Fruit fly (Drosophila melanogaster) whole organism, embryonic: ENCODE measurements around the gene CG10863.

Experiments used
- Ada2b ChIP-seq: fragments of 200-800 bp; sonication (Bioruptor generic); IDR thresholded peaks from 2 replicates; pipeline ENCODE4 v1.3.6; 2022; ENCODE audit warnings: missing biosample characterization, missing genetic modification characterization
- B-H1 ChIP-seq: fragments of 200-800 bp; sonication (Bioruptor generic); IDR thresholded peaks from 3 replicates; pipeline ENCODE4 v1.3.6; 2022; ENCODE audit warnings: missing biosample characterization, missing genetic modification characterization
- Blimp-1 ChIP-seq: fragments of 200-800 bp; sonication (Bioruptor generic); optimal IDR thresholded peaks from 3 replicates; lab custom pipeline; 2018; ENCODE audit warnings: missing biosample characterization, missing genetic modification characterization, mild to moderate bottlenecking, moderate library complexity, missing genetic modification reagents
- CG10209 ChIP-seq: fragments of 200-800 bp; sonication (Bioruptor generic); optimal IDR thresholded peaks from 3 replicates; lab custom pipeline; 2017; ENCODE audit warnings: missing biosample characterization, mild to moderate bottlenecking, missing genetic modification characterization, missing genetic modification reagents
- CG10267 ChIP-seq: fragments of 200-800 bp; sonication (Bioruptor generic); optimal IDR thresholded peaks from 2 replicates; lab custom pipeline; 2018; ENCODE audit warnings: missing biosample characterization, mild to moderate bottlenecking, missing genetic modification characterization, moderate library complexity
- CG10654 ChIP-seq: fragments of 200-800 bp; sonication (Bioruptor generic); optimal IDR thresholded peaks from 2 replicates; lab custom pipeline; 2016; ENCODE audit warnings: missing biosample characterization, missing genetic modification characterization
- CG12659 ChIP-seq: fragments of 200-800 bp; sonication (Bioruptor generic); optimal IDR thresholded peaks from 3 replicates; lab custom pipeline; 2017; ENCODE audit warnings: mild to moderate bottlenecking, missing biosample characterization, missing genetic modification reagents, missing genetic modification characterization
- CG13624 ChIP-seq: fragments of 200-800 bp; sonication (Bioruptor generic); optimal IDR thresholded peaks from 2 replicates; lab custom pipeline; 2016; ENCODE audit warnings: missing biosample characterization, missing genetic modification characterization
- CG15011 ChIP-seq: fragments of 200-800 bp; sonication (Bioruptor generic); optimal IDR thresholded peaks from 3 replicates; lab custom pipeline; 2018; ENCODE audit warnings: missing biosample characterization, mild to moderate bottlenecking, missing genetic modification characterization
- CG17361 ChIP-seq: fragments of 200-800 bp; sonication (Bioruptor generic); IDR thresholded peaks from 3 replicates; pipeline ENCODE4 v1.3.6; 2022; ENCODE audit warnings: missing biosample characterization, missing genetic modification characterization
- CG2116 ChIP-seq: fragments of 200-800 bp; sonication (Bioruptor generic); optimal IDR thresholded peaks from 3 replicates; lab custom pipeline; 2018; ENCODE audit warnings: missing biosample characterization, mild to moderate bottlenecking, missing genetic modification characterization
- CG30020 ChIP-seq: fragments of 200-800 bp; optimal IDR thresholded peaks from 2 replicates; lab custom pipeline; 2019; ENCODE audit warnings: missing biosample characterization, mild to moderate bottlenecking, missing genetic modification characterization, moderate library complexity
- CG30431 ChIP-seq: fragments of 200-800 bp; sonication (Bioruptor generic); optimal IDR thresholded peaks from 2 replicates; lab custom pipeline; 2017; ENCODE audit warnings: missing biosample characterization, missing genetic modification characterization
- CG32767 ChIP-seq: fragments of 200-800 bp; sonication (Bioruptor generic); IDR thresholded peaks from 2 replicates; pipeline ENCODE4 v1.3.6; 2022; ENCODE audit warnings: missing biosample characterization, missing genetic modification characterization
- CG3726 ChIP-seq: fragments of 200-800 bp; sonication (Bioruptor generic); IDR thresholded peaks from 3 replicates; pipeline ENCODE4, ENCODE4 v1.3.6; 2022; ENCODE audit warnings: missing biosample characterization, missing genetic modification characterization
- CG3838 ChIP-seq: fragments of 200-800 bp; sonication (Bioruptor generic); optimal IDR thresholded peaks from 3 replicates; lab custom pipeline; 2016; ENCODE audit warnings: missing biosample characterization, missing genetic modification characterization
- CG3847 ChIP-seq: fragments of 200-800 bp; sonication (Bioruptor generic); IDR thresholded peaks from 2 replicates; pipeline ENCODE4 v1.3.6; 2022; ENCODE audit warnings: missing biosample characterization, missing genetic modification characterization
- CG3995 ChIP-seq: fragments of 200-800 bp; sonication (Bioruptor generic); optimal IDR thresholded peaks from 3 replicates; lab custom pipeline; 2016; ENCODE audit warnings: missing biosample characterization, missing genetic modification characterization
- CG42726 ChIP-seq: fragments of 200-800 bp; sonication (Bioruptor generic); IDR thresholded peaks from 2 replicates; pipeline ENCODE4 v1.3.6; 2022; ENCODE audit warnings: missing biosample characterization, missing genetic modification characterization; ENCODE audit not compliant: partially characterized antibody
- CG4617 ChIP-seq: fragments of 200-800 bp; sonication (Bioruptor generic); optimal IDR thresholded peaks from 3 replicates; lab custom pipeline; 2016; ENCODE audit warnings: missing biosample characterization, missing genetic modification characterization, borderline replicate concordance
- CG5245 ChIP-seq: fragments of 200-800 bp; sonication (Bioruptor generic); optimal IDR thresholded peaks from 3 replicates; lab custom pipeline; 2016; ENCODE audit warnings: missing biosample characterization, missing genetic modification characterization
- CG6254 ChIP-seq: fragments of 200-800 bp; sonication (Bioruptor generic); optimal IDR thresholded peaks from 3 replicates; lab custom pipeline; 2017; ENCODE audit warnings: mild to moderate bottlenecking, missing biosample characterization, missing genetic modification reagents, missing genetic modification characterization
- CG6813 ChIP-seq: fragments of 200-800 bp; sonication (Bioruptor generic); optimal IDR thresholded peaks from 2 replicates; lab custom pipeline; 2017; ENCODE audit warnings: missing biosample characterization, missing genetic modification characterization, mild to moderate bottlenecking, moderate library complexity, missing genetic modification reagents
- CG7745 ChIP-seq: fragments of 200-800 bp; sonication (Bioruptor generic); optimal IDR thresholded peaks from 2 replicates; lab custom pipeline; 2018; ENCODE audit warnings: missing biosample characterization, mild to moderate bottlenecking, missing genetic modification characterization, moderate library complexity
- CG7963 ChIP-seq: fragments of 200-800 bp; sonication (Bioruptor generic); IDR thresholded peaks from 3 replicates; pipeline ENCODE4 v1.3.6; 2022; ENCODE audit warnings: missing biosample characterization, missing genetic modification characterization; ENCODE audit not compliant: partially characterized antibody
- CG9817 ChIP-seq: fragments of 200-800 bp; sonication (Bioruptor generic); optimal IDR thresholded peaks from 2 replicates; lab custom pipeline; 2018; ENCODE audit warnings: missing biosample characterization, mild to moderate bottlenecking, missing genetic modification characterization, moderate library complexity
- CHES-1-like ChIP-seq: fragments of 200-800 bp; sonication (Bioruptor generic); optimal IDR thresholded peaks from 2 replicates; lab custom pipeline; 2016; ENCODE audit warnings: missing biosample characterization, missing genetic modification characterization
- CoRest ChIP-seq: fragments of 200-800 bp; sonication (Bioruptor generic); optimal IDR thresholded peaks from 3 replicates; lab custom pipeline; 2018; ENCODE audit warnings: missing biosample characterization, mild to moderate bottlenecking, missing genetic modification characterization, moderate library complexity
- Dbx ChIP-seq: fragments of 200-800 bp; sonication (Bioruptor generic); IDR thresholded peaks from 3 replicates; pipeline ENCODE4 v1.3.6; 2022; ENCODE audit warnings: missing biosample characterization, missing genetic modification characterization
- Dek ChIP-seq: fragments of 200-800 bp; sonication (Bioruptor generic); optimal IDR thresholded peaks from 3 replicates; lab custom pipeline; 2019; ENCODE audit warnings: missing biosample characterization, mild to moderate bottlenecking, missing genetic modification characterization, moderate library complexity
- Fer1 ChIP-seq: fragments of 200-800 bp; sonication (Bioruptor generic); optimal IDR thresholded peaks from 2 replicates; lab custom pipeline; 2017; ENCODE audit warnings: missing biosample characterization, mild to moderate bottlenecking, missing genetic modification characterization
- H2.0 ChIP-seq: fragments of 200-800 bp; sonication (Bioruptor generic); IDR thresholded peaks from 2 replicates; pipeline ENCODE4 v1.3.6; 2022; ENCODE audit warnings: missing biosample characterization, missing genetic modification characterization
- Hr39 ChIP-seq: fragments of >200 bp; optimal IDR thresholded peaks from 2 replicates; lab custom pipeline; 2017
- NC2β ChIP-seq: fragments of 200-800 bp; sonication (Bioruptor generic); optimal IDR thresholded peaks from 2 replicates; lab custom pipeline; 2016; ENCODE audit warnings: missing biosample characterization, missing genetic modification characterization
- Tbp ChIP-seq: fragments of >200 bp; optimal IDR thresholded peaks from 2 replicates; lab custom pipeline; 2018; ENCODE audit warnings: missing biosample characterization, missing genetic modification characterization
- bsh ChIP-seq, 2 experiments: fragments of 200-800 bp; sonication (Bioruptor generic); optimal IDR thresholded peaks; 2 replicates each; lab custom pipeline; 2017 to 2018; ENCODE audit warnings: mild to moderate bottlenecking in 2 of 2, missing biosample characterization in 2 of 2, missing genetic modification characterization in 2 of 2, moderate library complexity in 1 of 2
- croc ChIP-seq: fragments of 200-800 bp; sonication (Bioruptor generic); conservative IDR thresholded peaks from 3 replicates; pipeline ENCODE4 v1.3.6; 2022; ENCODE audit warnings: missing biosample characterization, missing genetic modification characterization
- crp ChIP-seq, 2 experiments: fragments of 200-800 bp; sonication (Bioruptor generic); optimal IDR thresholded peaks; 2 replicates in 1 of 2; 3 replicates in 1 of 2; lab custom pipeline; 2017; ENCODE audit warnings: missing biosample characterization in 2 of 2, missing genetic modification characterization in 2 of 2, mild to moderate bottlenecking in 1 of 2, moderate library complexity in 1 of 2
- eyg ChIP-seq: fragments of 200-800 bp; sonication (Bioruptor generic); optimal IDR thresholded peaks from 3 replicates; lab custom pipeline; 2016; ENCODE audit warnings: missing biosample characterization, missing genetic modification characterization
- ham ChIP-seq: fragments of 200-800 bp; sonication (Bioruptor generic); IDR thresholded peaks from 2 replicates; pipeline ENCODE4 v1.3.6; 2022; ENCODE audit warnings: missing biosample characterization, missing genetic modification characterization
- ken ChIP-seq: fragments of 200-800 bp; sonication (Bioruptor generic); IDR thresholded peaks from 3 replicates; pipeline ENCODE4 v1.3.6; 2022; ENCODE audit warnings: missing biosample characterization, missing genetic modification characterization
- pan ChIP-seq, 4 experiments: fragments of >200 bp in 3 of 4; fragments of 200-800 bp in 1 of 4; sonication (Bioruptor generic) in 1 of 4; optimal IDR thresholded peaks in 3 of 4; IDR thresholded peaks in 1 of 4; 2 replicates each; pipeline versions ENCODE4 v1.3.6 to Lab custom; 2017 to 2022; ENCODE audit warnings: missing biosample characterization in 2 of 4, missing genetic modification characterization in 2 of 4, mixed read lengths in 1 of 4
- pho ChIP-seq: fragments of 200-800 bp; sonication (Bioruptor generic); optimal IDR thresholded peaks from 2 replicates; lab custom pipeline; 2016; ENCODE audit warnings: missing biosample characterization, missing genetic modification characterization
- trem ChIP-seq: fragments of 200-800 bp; optimal IDR thresholded peaks from 3 replicates; lab custom pipeline; 2019; ENCODE audit warnings: missing biosample characterization, mild to moderate bottlenecking, missing genetic modification characterization, moderate library complexity
- unc-4 ChIP-seq: fragments of 200-800 bp; sonication (Bioruptor generic); IDR thresholded peaks from 2 replicates; pipeline ENCODE4 v1.3.6; 2022; ENCODE audit warnings: missing biosample characterization, missing genetic modification characterization; ENCODE audit not compliant: partially characterized antibody
- wor ChIP-seq: fragments of 200-800 bp; sonication (Bioruptor generic); IDR thresholded peaks from 2 replicates; pipeline ENCODE4 v1.3.6; 2022; ENCODE audit warnings: missing biosample characterization, missing genetic modification characterization
- yki ChIP-seq: fragments of >200 bp; optimal IDR thresholded peaks from 3 replicates; lab custom pipeline; 2018

CG10863 gene

dm6 chr3L:3937806-3938205 is 4.5 kb downstream of the CG10863 start, which contains the start of gene CG10866 (continued):
- TF ChIP-seq CG32767 (GFP tag; lab: Robert Waterston, UW) (no peak), crp (GFP tag; optimal IDR thresholded peaks at IDR 0.05; lab: Kevin White, UChicago) (no peak), eyg (GFP tag; lab: Kevin White, UChicago) (no peak), Fer1 (no peak), CG30020 (tag; lab: Kevin White, UChicago) (no peak), CG9817 (tag; lab: Kevin White, UChicago) (no peak), CoRest (tag; lab: Kevin White, UChicago) (no peak), CG42726 (GFP tag; lab: Robert Waterston, UW) (peak; percentile 52; the same call in 1 of the 2 replicates)

dm6 chr3L:3935567-3936207 is 6.6 kb downstream of the CG10863 start, which contains the start of gene Eip63F-1:
Gene Eip63F-1, minus strand, starts transcription at chr3L:3935617.
- TF ChIP-seq CG7745 = no peak
- TF ChIP-seq CG6813 (GFP tag; lab: Kevin White, UChicago) = no peak
- no peak for TF ChIP-seq CG3838 (GFP tag; lab: Kevin White, UChicago)
- peak; percentile 82 for TF ChIP-seq CG17361 (GFP tag; lab: Robert Waterston, UW)
- peak; percentile 14 for TF ChIP-seq CG3995 (GFP tag; lab: Kevin White, UChicago)
- TF ChIP-seq yki (lab: Kevin White, UChicago) = no peak
- TF ChIP-seq CG9817 (tag; lab: Kevin White, UChicago) = peak; percentile 50
- TF ChIP-seq CG6254 (GFP tag; lab: Kevin White, UChicago) = peak; percentile 28
- no peak for TF ChIP-seq crp (GFP tag; optimal IDR thresholded peaks at IDR 0.05; lab: Kevin White, UChicago)
- TF ChIP-seq Ada2b = peak; percentile 35; the same call in 1 of the 2 replicates
- no peak for TF ChIP-seq NC2β (GFP tag; lab: Kevin White, UChicago)
- TF ChIP-seq Hr39 (lab: Kevin White, UChicago) = no peak
- peak; percentile 46; the same call in 1 of the 3 replicates for TF ChIP-seq ken (GFP tag; lab: Robert Waterston, UW)
- TF ChIP-seq H2.0 (GFP tag; lab: Robert Waterston, UW) = peak; percentile 51; the same call in 1 of the 2 replicates
- TF ChIP-seq CG5245 = peak; percentile 54
- TF ChIP-seq pan (optimal IDR thresholded peaks at IDR 0.05; lab: Kevin White, UChicago) = no peak
- peak in 1 of 2 experiments; percentile 60 for TF ChIP-seq pan (GFP tag; optimal IDR thresholded peaks at IDR 0.05 in 1 of 2, IDR thresholded peaks at IDR 0.05 in 1 of 2)
- peak; percentile 67 for TF ChIP-seq CG12659 (GFP tag; lab: Kevin White, UChicago)
- TF ChIP-seq CG3726 (GFP tag; lab: Robert Waterston, UW) = no peak
- TF ChIP-seq CG13624 (GFP tag; lab: Kevin White, UChicago) = no peak
- TF ChIP-seq CG10209 (GFP tag; lab: Kevin White, UChicago) = peak; percentile 65
- peak; percentile 9 for TF ChIP-seq CHES-1-like
- TF ChIP-seq B-H1 (GFP tag; lab: Robert Waterston, UW) = no peak
- peak; percentile 63 for TF ChIP-seq CG15011 (GFP tag; lab: Kevin White, UChicago)
- no peak for TF ChIP-seq pho (GFP tag; lab: Kevin White, UChicago)
- peak; percentile 2 for TF ChIP-seq CG30431 (GFP tag; lab: Kevin White, UChicago)
- TF ChIP-seq Tbp (GFP tag; lab: Kevin White, UChicago) = no peak
- no peak for TF ChIP-seq unc-4 (GFP tag; lab: Robert Waterston, UW)
- TF ChIP-seq Blimp-1 = peak; percentile 66
- TF ChIP-seq trem (tag; lab: Kevin White, UChicago) = peak; percentile 28
- TF ChIP-seq CG4617 = no peak
- TF ChIP-seq Dek (tag; lab: Kevin White, UChicago) = peak; percentile 28
- TF ChIP-seq CG3847 (GFP tag; lab: Robert Waterston, UW) = 0 out of 2 replicates have a peak, but pooled peaks have one; percentile 42
- TF ChIP-seq CG2116 (GFP tag; lab: Kevin White, UChicago) = no peak
- TF ChIP-seq wor (GFP tag; lab: Robert Waterston, UW) = peak; percentile 38; the same call in 1 of the 2 replicates
- TF ChIP-seq CG10654 = peak; percentile 63
- TF ChIP-seq Dbx (GFP tag; lab: Robert Waterston, UW) = no peak
- peak; percentile 54 for TF ChIP-seq CG10267 (tag; lab: Kevin White, UChicago)
- no peak for TF ChIP-seq ham (GFP tag; lab: Robert Waterston, UW)
- peak in 1 of 2 experiments; percentile 63 for TF ChIP-seq bsh (GFP tag; optimal IDR thresholded peaks at IDR 0.05; lab: Kevin White, UChicago)
- TF ChIP-seq croc (GFP tag; lab: Robert Waterston, UW) = no peak; the same call in 2 of the 3 replicates
- no peak for TF ChIP-seq CG7963
